Fruit fly (Drosophila melanogaster): ENCODE data around the gene CG2983.

- peak; percentile 48 for TF ChIP-seq dmrt99B (tag; optimal IDR thresholded peaks at IDR 0.05)
- TF ChIP-seq tx (GFP tag; optimal IDR thresholded peaks at IDR 0.05) = peak; percentile 12
- TF ChIP-seq gem (tag; optimal IDR thresholded peaks at IDR 0.05) = peak; percentile 67
- no peak for TF ChIP-seq pb (GFP tag; optimal IDR thresholded peaks at IDR 0.05)
- TF ChIP-seq Deaf1 (tag; optimal IDR thresholded peaks at IDR 0.05) = peak; percentile 27
- TF ChIP-seq CG11247 (GFP tag; IDR thresholded peaks at IDR 0.05) = peak; percentile 12; the same call in 1 of the 2 replicates
- TF ChIP-seq CG7271 (tag; optimal IDR thresholded peaks at IDR 0.05) = no peak
Observed at dm6 chr2L:2882968-2883702, 35.7 kb downstream of the CG2983 start.

All from whole organism, embryonic.